Worm (Caenorhabditis elegans): Measurements from ENCODE around the gene ifta-1.
A peak's percentile ranks its signal among the peaks of the same experiment; 100 is the strongest.

The ifta-1 gene

DNA sequence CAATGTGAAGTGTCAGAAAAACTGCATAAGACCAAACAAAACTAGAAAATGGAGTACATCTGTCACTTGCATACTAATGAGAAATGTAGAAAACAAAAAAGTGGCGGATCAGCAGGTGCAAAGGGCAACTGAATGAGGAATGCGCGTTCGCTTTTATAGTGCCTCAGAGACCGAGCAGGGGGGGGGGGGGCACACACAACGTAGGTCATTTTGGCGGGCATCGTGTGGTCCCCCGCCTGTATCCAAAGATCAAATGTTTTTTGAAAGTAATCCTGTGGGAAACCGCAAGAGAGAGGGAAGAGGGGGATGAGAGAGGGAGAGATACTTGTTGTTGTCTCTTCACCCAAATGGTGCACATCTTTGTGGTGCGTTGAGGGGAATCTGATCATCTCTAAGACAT is 34.2 kb downstream of the ifta-1 start:
- TF ChIP-seq set-16 (GFP tag; IDR thresholded peaks at IDR 0.05) = 0 out of 2 replicates have a peak, but pooled peaks have one; percentile 16
- TF ChIP-seq F44E2.7 (GFP tag; IDR thresholded peaks at IDR 0.05) = no peak

DNA sequence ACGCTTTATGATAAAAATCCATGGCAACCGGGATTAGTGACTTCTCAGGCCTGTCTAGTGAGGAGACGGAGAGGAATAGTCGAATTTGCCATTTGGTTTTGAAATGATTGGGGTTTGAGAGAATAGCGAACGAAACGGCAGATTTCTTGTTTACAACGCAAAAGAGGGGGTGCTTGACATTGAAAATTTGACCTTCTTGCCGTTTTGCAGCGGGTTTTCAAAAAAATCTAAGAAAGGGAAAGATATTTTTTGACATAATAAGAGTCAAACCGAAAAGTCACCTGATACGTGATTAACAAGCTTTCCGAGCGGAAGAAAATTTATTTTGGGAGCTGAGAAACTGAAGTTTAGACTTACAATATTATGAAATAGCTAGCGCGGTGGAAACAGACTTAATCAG is 34.7 kb downstream of the ifta-1 start:
- TF ChIP-seq nhr-76 (tag; optimal IDR thresholded peaks at IDR 0.05) = no peak
- no peak for TF ChIP-seq ztf-7 (tag; optimal IDR thresholded peaks at IDR 0.05)
- no peak for TF ChIP-seq duxl-1 (tag; optimal IDR thresholded peaks at IDR 0.05; ENCODE audit: poor library complexity)
- TF ChIP-seq aly-2 (tag; optimal IDR thresholded peaks at IDR 0.05) = no peak
- no peak for TF ChIP-seq spr-3 (GFP tag; optimal IDR thresholded peaks at IDR 0.05)
- no peak for TF ChIP-seq rbr-2 (tag; optimal IDR thresholded peaks at IDR 0.05)
- TF ChIP-seq hmg-1.1 (GFP tag; IDR thresholded peaks at IDR 0.05) = no peak
- TF ChIP-seq unc-130 (GFP tag; optimal IDR thresholded peaks at IDR 0.05) = no peak
- TF ChIP-seq D1046.2 (GFP tag; IDR thresholded peaks at IDR 0.05) = no peak
- TF ChIP-seq tag-97 (GFP tag; IDR thresholded peaks at IDR 0.05) = no peak
- no peak for TF ChIP-seq lin-39 (tag; optimal IDR thresholded peaks at IDR 0.05)
- TF ChIP-seq pha-4 (GFP tag; IDR thresholded peaks at IDR 0.05) = no peak
- no peak for TF ChIP-seq pha-4 (tag; optimal IDR thresholded peaks at IDR 0.05)
- TF ChIP-seq madf-5 (GFP tag; IDR thresholded peaks at IDR 0.05) = no peak
- no peak for TF ChIP-seq lin-1 (GFP tag; IDR thresholded peaks at IDR 0.05)
- TF ChIP-seq dve-1 (tag; optimal IDR thresholded peaks at IDR 0.05; ENCODE audit: insufficient read depth) = no peak

DNA sequence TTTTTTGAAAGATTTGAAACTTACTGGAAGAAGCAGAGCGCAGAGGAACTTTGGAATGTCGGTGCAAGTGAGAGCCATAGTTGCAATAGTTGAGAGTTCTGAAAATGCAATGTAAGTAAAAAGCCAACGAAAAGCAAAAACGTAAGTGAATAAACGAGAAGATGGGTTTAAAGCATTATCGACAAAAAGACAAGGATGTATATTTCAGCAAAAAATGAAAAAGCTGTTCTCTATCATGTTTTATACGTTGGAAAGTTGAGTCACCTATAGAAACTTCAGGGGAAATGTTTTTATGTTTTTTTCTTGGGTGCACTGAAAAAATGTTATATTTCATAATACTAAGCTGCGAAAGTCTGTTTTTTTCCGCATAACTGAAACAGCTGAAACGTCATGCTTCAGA is 35.5 kb downstream of the ifta-1 start, which contains the start of gene T23F2.5:
TSS of gene T23F2.5 (minus strand) at position 101 of the 400 bp plus-strand sequence.
- TF ChIP-seq rbr-2 (tag; optimal IDR thresholded peaks at IDR 0.05) (no peak), zip-2 (tag; optimal IDR thresholded peaks at IDR 0.05) (no peak), saeg-2 (GFP tag; IDR thresholded peaks at IDR 0.05) (no peak), pqm-1 (tag; optimal IDR thresholded peaks at IDR 0.05) (no peak), zip-11 (GFP tag; IDR thresholded peaks at IDR 0.05) (no peak), lim-7 (GFP tag; IDR thresholded peaks at IDR 0.05) (no peak), daf-8 (GFP tag; IDR thresholded peaks at IDR 0.05) (no peak), nhr-237 (tag; optimal IDR thresholded peaks at IDR 0.05) (no peak), dmd-9 (GFP tag; IDR thresholded peaks at IDR 0.05) (no peak), lin-15B (tag; optimal IDR thresholded peaks at IDR 0.05) (no peak), zfp-3 (GFP tag; conservative IDR thresholded peaks at IDR 0.05) (no peak), php-3 (GFP tag; IDR thresholded peaks at IDR 0.05) (no peak), pha-4 (GFP tag; IDR thresholded peaks at IDR 0.05) (no peak), pha-4 (tag; optimal IDR thresholded peaks at IDR 0.05) (no peak), fos-1 (tag; optimal IDR thresholded peaks at IDR 0.05) (no peak), jun-1 (tag; optimal IDR thresholded peaks at IDR 0.05) (no peak)

DNA sequence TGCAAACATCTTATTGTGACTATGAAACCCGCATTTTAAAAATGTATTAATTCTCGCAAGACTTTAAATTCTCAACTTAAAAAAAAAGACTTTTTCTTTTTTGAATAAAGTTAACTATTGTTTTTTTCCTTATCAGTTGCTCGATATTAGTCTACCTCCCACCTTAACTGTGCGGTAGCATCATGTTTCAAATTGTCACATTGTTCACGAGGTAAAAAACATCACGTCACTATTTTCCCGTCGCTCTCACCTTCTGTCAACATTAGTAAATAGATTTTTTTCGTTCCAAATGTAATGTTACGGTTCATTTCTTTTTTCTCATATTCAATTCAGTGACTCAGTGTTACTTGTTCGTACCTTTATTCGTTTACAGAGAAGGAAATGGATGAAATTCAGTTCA is 36.2 kb downstream of the ifta-1 start:
- TF ChIP-seq lin-38 (GFP tag; IDR thresholded peaks at IDR 0.05) = no peak
- TF ChIP-seq F44E2.7 (GFP tag; IDR thresholded peaks at IDR 0.05) = no peak
- TF ChIP-seq nhr-102 (tag; optimal IDR thresholded peaks at IDR 0.05) = no peak
- peak; percentile 65 for TF ChIP-seq hlh-30 (tag; optimal IDR thresholded peaks at IDR 0.05; ENCODE audit: insufficient read depth)
- no peak for TF ChIP-seq daf-8 (GFP tag; IDR thresholded peaks at IDR 0.05)
- TF ChIP-seq lim-7 (GFP tag; IDR thresholded peaks at IDR 0.05) = no peak
- no peak for TF ChIP-seq F26F4.8 (GFP tag; conservative IDR thresholded peaks at IDR 0.05)
- no peak for TF ChIP-seq ZK337.2 (GFP tag; IDR thresholded peaks at IDR 0.05)
- TF ChIP-seq arid-1 (GFP tag; conservative IDR thresholded peaks at IDR 0.05) = no peak
- TF ChIP-seq nhr-28 (tag; optimal IDR thresholded peaks at IDR 0.05) = peak; percentile 12
- no peak for TF ChIP-seq fkh-10 (GFP tag; optimal IDR thresholded peaks at IDR 0.05)
- TF ChIP-seq nhr-25 (tag; optimal IDR thresholded peaks at IDR 0.05; ENCODE audit: borderline replicate concordance, insufficient read depth) = no peak
- TF ChIP-seq ceh-20 (GFP tag; IDR thresholded peaks at IDR 0.05) = no peak
- no peak for TF ChIP-seq F37D6.2 (tag; optimal IDR thresholded peaks at IDR 0.05)
- TF ChIP-seq zfp-3 (GFP tag; conservative IDR thresholded peaks at IDR 0.05) = no peak
- peak; percentile 48 for TF ChIP-seq dve-1 (tag; optimal IDR thresholded peaks at IDR 0.05; ENCODE audit: insufficient read depth)
- no peak for TF ChIP-seq lin-13 (GFP tag; optimal IDR thresholded peaks at IDR 0.05)
- TF ChIP-seq lin-1 (GFP tag; IDR thresholded peaks at IDR 0.05) = no peak
- TF ChIP-seq mxl-3 (GFP tag; optimal IDR thresholded peaks at IDR 0.05) = no peak
- TF ChIP-seq hlh-11 (tag; optimal IDR thresholded peaks at IDR 0.05) = no peak
- peak in 1 of 2 experiments; percentile 39 for TF ChIP-seq unc-62 (GFP tag; optimal IDR thresholded peaks at IDR 0.05 in 1 of 2)
- TF ChIP-seq unc-62 (tag; optimal IDR thresholded peaks at IDR 0.05) = no peak
- TF ChIP-seq ZK546.5 (tag; optimal IDR thresholded peaks at IDR 0.05) = no peak

All from whole organism, L4 larva.